Worm (Caenorhabditis elegans) whole organism, L3 larva: ENCODE data around the gene arle-14.

ENCODE experiments used
- R02D3.7 ChIP-seq: fragments of 150-350 bp; optimal IDR thresholded peaks from 2 replicates; lab custom pipeline; 2014; ENCODE audit warnings: missing biosample characterization, missing genetic modification characterization
- ZK546.5 ChIP-seq: sonication (generic microtip); optimal IDR thresholded peaks from 2 replicates; lab custom pipeline; 2017; ENCODE audit warnings: missing biosample characterization, missing genetic modification characterization
- aly-2 ChIP-seq: fragments of 150-350 bp; optimal IDR thresholded peaks from 2 replicates; lab custom pipeline; 2014; ENCODE audit warnings: missing biosample characterization, missing genetic modification characterization
- ama-1 ChIP-seq: fragments of 150-350 bp; optimal IDR thresholded peaks from 2 replicates; lab custom pipeline; 2018
- ceh-16 ChIP-seq: sonication (generic microtip); optimal IDR thresholded peaks from 2 replicates; lab custom pipeline; 2017; ENCODE audit warnings: missing biosample characterization, missing genetic modification characterization
- ceh-28 ChIP-seq: fragments of 150-350 bp; optimal IDR thresholded peaks from 2 replicates; lab custom pipeline; 2014; ENCODE audit warnings: missing biosample characterization, missing genetic modification reagents, missing genetic modification characterization
- ceh-82 ChIP-seq: fragments of 150-350 bp; optimal IDR thresholded peaks from 2 replicates; lab custom pipeline; 2014; ENCODE audit warnings: missing biosample characterization, missing genetic modification characterization
- ceh-9 ChIP-seq: sonication (generic microtip); optimal IDR thresholded peaks from 2 replicates; lab custom pipeline; 2018; ENCODE audit warnings: missing biosample characterization, missing genetic modification characterization
- daf-12 ChIP-seq: fragments of 150-350 bp; optimal IDR thresholded peaks from 2 replicates; lab custom pipeline; 2014; ENCODE audit warnings: missing biosample characterization, missing genetic modification reagents, missing genetic modification characterization
- egl-27 ChIP-seq: sonication (generic microtip); optimal IDR thresholded peaks from 4 replicates; lab custom pipeline; 2017; ENCODE audit warnings: missing biosample characterization, missing genetic modification reagents, missing genetic modification characterization
- egl-5 ChIP-seq: fragments of 150-350 bp; optimal IDR thresholded peaks from 2 replicates; lab custom pipeline; 2017; ENCODE audit warnings: missing biosample characterization, missing genetic modification reagents, missing genetic modification characterization, inconsistent platforms
- elt-1 ChIP-seq: fragments of 150-350 bp; optimal IDR thresholded peaks from 2 replicates; lab custom pipeline; 2014; ENCODE audit warnings: missing biosample characterization, missing genetic modification characterization
- elt-2 ChIP-seq: sonication (generic microtip); optimal IDR thresholded peaks from 2 replicates; lab custom pipeline; 2016; ENCODE audit warnings: missing genetic modification reagents, mild to moderate bottlenecking, missing genetic modification characterization, missing compliant biosample characterization
- elt-3 ChIP-seq, 3 experiments: fragments of 150-350 bp in 1 of 3; sonication (generic microtip) in 2 of 3; optimal IDR thresholded peaks; 2 replicates in 2 of 3; 4 replicates in 1 of 3; lab custom pipeline; 2014 to 2017; ENCODE audit warnings: missing biosample characterization in 3 of 3, missing genetic modification characterization in 3 of 3
- eor-1 ChIP-seq, 2 experiments: fragments of 150-350 bp; optimal IDR thresholded peaks; 2 replicates each; lab custom pipeline; 2014 to 2018; ENCODE audit warnings: missing biosample characterization in 2 of 2, missing genetic modification characterization in 2 of 2
- fkh-10 ChIP-seq: sonication (generic microtip); optimal IDR thresholded peaks from 2 replicates; lab custom pipeline; 2017; ENCODE audit warnings: missing biosample characterization, missing genetic modification reagents, missing genetic modification characterization
- fkh-2 ChIP-seq: fragments of 150-350 bp; optimal IDR thresholded peaks from 2 replicates; lab custom pipeline; 2014; ENCODE audit warnings: missing biosample characterization, missing genetic modification reagents, missing genetic modification characterization
- fos-1 ChIP-seq: fragments of 150-350 bp; optimal IDR thresholded peaks from 2 replicates; lab custom pipeline; 2014; ENCODE audit warnings: missing biosample characterization, missing genetic modification characterization
- hmg-11 ChIP-seq: sonication (generic microtip); optimal IDR thresholded peaks from 2 replicates; lab custom pipeline; 2016; ENCODE audit warnings: missing genetic modification characterization, missing compliant biosample characterization
- jun-1 ChIP-seq: fragments of 150-350 bp; optimal IDR thresholded peaks from 2 replicates; lab custom pipeline; 2014; ENCODE audit warnings: missing biosample characterization, missing genetic modification reagents, missing genetic modification characterization
- lin-15B ChIP-seq: fragments of 150-350 bp; optimal IDR thresholded peaks from 2 replicates; lab custom pipeline; 2014; ENCODE audit warnings: missing biosample characterization, missing genetic modification characterization
- lin-39 ChIP-seq: fragments of 150-350 bp; optimal IDR thresholded peaks from 2 replicates; lab custom pipeline; 2018; ENCODE audit warnings: missing biosample characterization, missing genetic modification reagents, missing genetic modification characterization
- lsy-12 ChIP-seq: sonication (generic microtip); optimal IDR thresholded peaks from 2 replicates; lab custom pipeline; 2016; ENCODE audit warnings: mild to moderate bottlenecking, missing genetic modification characterization, missing compliant biosample characterization
- mdl-1 ChIP-seq: fragments of 150-350 bp; optimal IDR thresholded peaks from 2 replicates; lab custom pipeline; 2014; ENCODE audit warnings: missing biosample characterization, missing genetic modification characterization
- mml-1 ChIP-seq: fragments of 150-350 bp; sonication (generic microtip); optimal IDR thresholded peaks from 3 replicates; lab custom pipeline; 2014; ENCODE audit warnings: missing biosample characterization, missing genetic modification characterization
- nfya-1 ChIP-seq: sonication (generic microtip); optimal IDR thresholded peaks from 2 replicates; lab custom pipeline; 2017; ENCODE audit warnings: missing genetic modification characterization, mild to moderate bottlenecking, missing compliant biosample characterization, antibody characterized with exemption, moderate library complexity; ENCODE audit not compliant: insufficient read depth
- nhr-11 ChIP-seq: fragments of 150-350 bp; optimal IDR thresholded peaks from 2 replicates; lab custom pipeline; 2014; ENCODE audit warnings: missing biosample characterization, missing genetic modification characterization
- nhr-12 ChIP-seq: fragments of 150-350 bp; optimal IDR thresholded peaks from 2 replicates; lab custom pipeline; 2014; ENCODE audit warnings: missing biosample characterization, missing genetic modification characterization
- nhr-23 ChIP-seq: fragments of 150-350 bp; optimal IDR thresholded peaks from 2 replicates; lab custom pipeline; 2014; ENCODE audit warnings: missing biosample characterization, missing genetic modification reagents, missing genetic modification characterization
- nhr-237 ChIP-seq: fragments of 150-350 bp; optimal IDR thresholded peaks from 2 replicates; lab custom pipeline; 2014; ENCODE audit warnings: missing biosample characterization, missing genetic modification characterization
- nhr-25 ChIP-seq: sonication (generic microtip); optimal IDR thresholded peaks from 2 replicates; lab custom pipeline; 2017; ENCODE audit warnings: missing biosample characterization, missing genetic modification characterization
- nhr-28 ChIP-seq: fragments of 150-350 bp; optimal IDR thresholded peaks from 2 replicates; lab custom pipeline; 2014; ENCODE audit warnings: missing biosample characterization, missing genetic modification characterization
- nhr-43 ChIP-seq: sonication (generic microtip); optimal IDR thresholded peaks from 2 replicates; lab custom pipeline; 2016; ENCODE audit warnings: mild to moderate bottlenecking, missing genetic modification characterization, missing compliant biosample characterization; ENCODE audit not compliant: poor library complexity, severe bottlenecking
- nhr-67 ChIP-seq: fragments of 150-350 bp; optimal IDR thresholded peaks from 2 replicates; lab custom pipeline; 2014; ENCODE audit warnings: missing biosample characterization, missing genetic modification characterization
- nhr-76 ChIP-seq: fragments of 150-350 bp; sonication (generic microtip); optimal IDR thresholded peaks from 5 replicates; lab custom pipeline; 2014; ENCODE audit warnings: missing biosample characterization, missing genetic modification characterization
- nhr-77 ChIP-seq: fragments of 150-350 bp; optimal IDR thresholded peaks from 2 replicates; lab custom pipeline; 2014; ENCODE audit warnings: missing biosample characterization, missing genetic modification characterization
- pha-4 ChIP-seq: fragments of 150-350 bp; optimal IDR thresholded peaks from 2 replicates; lab custom pipeline; 2014; ENCODE audit warnings: missing biosample characterization, missing genetic modification reagents, missing genetic modification characterization
- pqm-1 ChIP-seq: fragments of 150-350 bp; optimal IDR thresholded peaks from 2 replicates; lab custom pipeline; 2017; ENCODE audit warnings: missing biosample characterization, missing genetic modification characterization, inconsistent platforms
- sea-2 ChIP-seq: fragments of 150-350 bp; sonication (generic microtip); optimal IDR thresholded peaks from 4 replicates; lab custom pipeline; 2014; ENCODE audit warnings: missing biosample characterization, missing genetic modification reagents, missing genetic modification characterization
- skn-1 ChIP-seq: fragments of 150-350 bp; optimal IDR thresholded peaks from 2 replicates; lab custom pipeline; 2014; ENCODE audit warnings: missing biosample characterization, missing genetic modification characterization
- snpc-4 ChIP-seq: fragments of 150-350 bp; optimal IDR thresholded peaks from 2 replicates; lab custom pipeline; 2014; ENCODE audit warnings: missing biosample characterization, missing genetic modification characterization
- tbx-2 ChIP-seq: sonication (generic microtip); optimal IDR thresholded peaks from 2 replicates; lab custom pipeline; 2016; ENCODE audit warnings: mild to moderate bottlenecking, missing genetic modification characterization, missing compliant biosample characterization
- unc-39 ChIP-seq: sonication (generic microtip); optimal IDR thresholded peaks from 4 replicates; lab custom pipeline; 2017; ENCODE audit warnings: missing biosample characterization, missing genetic modification characterization
- unc-62 ChIP-seq: fragments of 150-350 bp; sonication (generic microtip); optimal IDR thresholded peaks from 4 replicates; lab custom pipeline; 2014; ENCODE audit warnings: missing biosample characterization, missing genetic modification reagents, missing genetic modification characterization
- zag-1 ChIP-seq: fragments of 150-350 bp; optimal IDR thresholded peaks from 2 replicates; lab custom pipeline; 2014; ENCODE audit warnings: missing biosample characterization, missing genetic modification characterization
- ztf-11 ChIP-seq: fragments of 150-350 bp; optimal IDR thresholded peaks from 2 replicates; lab custom pipeline; 2014; ENCODE audit warnings: missing biosample characterization, missing genetic modification characterization
- ztf-4 ChIP-seq: fragments of 150-350 bp; optimal IDR thresholded peaks from 2 replicates; lab custom pipeline; 2014; ENCODE audit warnings: missing biosample characterization, missing genetic modification characterization

Gene arle-14

DNA sequence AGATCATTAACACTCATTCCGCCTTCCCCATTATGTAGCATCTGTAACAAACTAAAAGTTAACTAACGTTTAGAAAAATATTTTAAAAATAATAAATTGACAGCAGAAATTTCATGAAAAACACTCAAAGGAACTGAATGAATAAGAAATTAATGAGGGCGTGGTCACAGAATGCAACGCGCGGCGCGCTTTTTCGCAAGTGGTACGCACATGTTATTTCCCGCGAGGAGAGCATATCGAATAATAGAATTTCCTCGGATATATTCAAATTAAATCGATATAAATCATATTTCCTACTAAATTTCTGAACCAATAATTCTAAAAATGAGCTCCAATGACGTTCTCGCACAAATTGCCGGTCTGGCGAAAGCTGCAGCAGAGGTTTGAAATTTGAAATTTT is at the start of gene arle-14, which contains the start of gene abi-1:
TSS of gene arle-14 (plus strand) at position 217 of the 400 bp plus-strand sequence.
TSS of gene abi-1 (minus strand) at position 51 of the 400 bp plus-strand sequence.
- TF ChIP-seq lsy-12 (tag; lab: Kevin White, UChicago): no peak
- no peak for TF ChIP-seq ceh-16
- TF ChIP-seq unc-39: no peak
- TF ChIP-seq R02D3.7 (tag; lab: Kevin White, UChicago): peak; percentile 15
- TF ChIP-seq fkh-10 (GFP tag; lab: Kevin White, UChicago): no peak
- TF ChIP-seq nfya-1: peak; percentile 35
- TF ChIP-seq ceh-9 (tag; lab: Kevin White, UChicago): no peak
- no peak for TF ChIP-seq unc-62 (GFP tag; lab: Kevin White, UChicago)
- TF ChIP-seq nhr-237 (tag; lab: Kevin White, UChicago): no peak
- no peak for TF ChIP-seq pqm-1 (tag; lab: Kevin White, UChicago)
- no peak for TF ChIP-seq fos-1 (tag; lab: Kevin White, UChicago)
- TF ChIP-seq aly-2 (tag; lab: Kevin White, UChicago): no peak
- TF ChIP-seq snpc-4 (tag; lab: Kevin White, UChicago): no peak
- no peak for TF ChIP-seq tbx-2 (tag; lab: Kevin White, UChicago)
- TF ChIP-seq skn-1 (tag; lab: Kevin White, UChicago): no peak
- no peak for TF ChIP-seq nhr-77 (tag; lab: Kevin White, UChicago)
- peak; percentile 17 for TF ChIP-seq hmg-11
- no peak for TF ChIP-seq lin-39 (tag; lab: Kevin White, UChicago)
- no peak for TF ChIP-seq sea-2
- TF ChIP-seq pha-4: peak; percentile 39
- TF ChIP-seq nhr-25 (tag; lab: Kevin White, UChicago): no peak
- no peak for TF ChIP-seq ZK546.5 (tag; lab: Kevin White, UChicago)
- no peak for TF ChIP-seq egl-5 (tag; lab: Kevin White, UChicago)
- no peak for TF ChIP-seq ama-1 (lab: Kevin White, UChicago)
- TF ChIP-seq fkh-2 (tag; lab: Kevin White, UChicago): no peak
- TF ChIP-seq nhr-23: no peak
- TF ChIP-seq nhr-76 (tag; lab: Kevin White, UChicago): no peak

DNA sequence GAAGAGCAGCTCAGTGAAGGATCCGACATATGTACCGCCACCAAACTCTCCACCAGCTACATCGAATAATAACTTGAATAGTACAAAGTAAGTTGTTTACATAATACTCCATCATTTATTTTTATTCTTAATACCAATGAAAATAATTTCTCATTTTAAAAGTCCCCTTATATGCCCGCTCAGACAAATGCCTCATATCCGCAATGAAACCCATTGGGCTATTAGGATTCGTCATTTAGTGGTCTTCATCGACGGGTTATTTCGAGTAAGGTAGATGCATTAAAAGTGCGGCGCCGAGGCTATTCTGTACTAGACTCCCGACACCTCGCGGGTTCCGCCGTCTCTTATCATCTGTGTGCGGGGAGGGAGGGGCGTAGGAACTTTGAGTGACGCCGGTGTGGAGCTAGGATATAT is 39.0 kb upstream of the arle-14 start:
- TF ChIP-seq R02D3.7 (tag; lab: Kevin White, UChicago): peak; percentile 1
- TF ChIP-seq nhr-11 (tag; lab: Kevin White, UChicago): no peak
- no peak for TF ChIP-seq mml-1 (tag; lab: Kevin White, UChicago)
- no peak for TF ChIP-seq nhr-67 (tag; lab: Kevin White, UChicago)
- no peak for TF ChIP-seq ztf-4 (tag; lab: Kevin White, UChicago)
- TF ChIP-seq sea-2: no peak
- peak; percentile 13 for TF ChIP-seq hmg-11
- TF ChIP-seq egl-5 (tag; lab: Kevin White, UChicago): no peak
- TF ChIP-seq elt-1 (tag; lab: Kevin White, UChicago): no peak
- no peak for TF ChIP-seq fkh-2 (tag; lab: Kevin White, UChicago)
- TF ChIP-seq unc-39: no peak
- peak; percentile 31 for TF ChIP-seq elt-2
- no peak for TF ChIP-seq daf-12
- no peak for TF ChIP-seq aly-2 (tag; lab: Kevin White, UChicago)
- no peak for TF ChIP-seq unc-62 (GFP tag; lab: Kevin White, UChicago)
- peak; percentile 49 for TF ChIP-seq pqm-1 (tag; lab: Kevin White, UChicago)
- peak; percentile 27 for TF ChIP-seq nhr-23
- peak; percentile 81 for TF ChIP-seq ama-1 (lab: Kevin White, UChicago)
- no peak for TF ChIP-seq nhr-28
- no peak for TF ChIP-seq fos-1 (tag; lab: Kevin White, UChicago)
- no peak for TF ChIP-seq ceh-82
- no peak for TF ChIP-seq ztf-11
- TF ChIP-seq nhr-237 (tag; lab: Kevin White, UChicago): no peak
- peak; percentile 62 for TF ChIP-seq nhr-43 (tag; lab: Kevin White, UChicago)
- no peak for TF ChIP-seq skn-1 (tag; lab: Kevin White, UChicago)
- peak; percentile 71 for TF ChIP-seq lsy-12 (tag; lab: Kevin White, UChicago)
- no peak for TF ChIP-seq ceh-28
- TF ChIP-seq fkh-10 (GFP tag; lab: Kevin White, UChicago): no peak
- TF ChIP-seq nhr-25 (tag; lab: Kevin White, UChicago): peak; percentile 43
- TF ChIP-seq mdl-1 (tag; lab: Kevin White, UChicago): no peak
- no peak for TF ChIP-seq ZK546.5 (tag; lab: Kevin White, UChicago)
- no peak for TF ChIP-seq nhr-76 (tag; lab: Kevin White, UChicago)
- TF ChIP-seq zag-1 (tag; lab: Kevin White, UChicago): no peak
- TF ChIP-seq jun-1: no peak
- TF ChIP-seq lin-39 (tag; lab: Kevin White, UChicago): no peak
- TF ChIP-seq ceh-16: no peak
- TF ChIP-seq nhr-12 (tag; lab: Kevin White, UChicago): no peak
- peak; percentile 19 for TF ChIP-seq nfya-1
- peak; percentile 17 for TF ChIP-seq lin-15B (tag; lab: Kevin White, UChicago)
- TF ChIP-seq elt-3 (tag; optimal IDR thresholded peaks at IDR 0.05; lab: Kevin White, UChicago): no peak
- no peak for TF ChIP-seq eor-1 (tag; optimal IDR thresholded peaks at IDR 0.05; lab: Kevin White, UChicago)
- TF ChIP-seq nhr-77 (tag; lab: Kevin White, UChicago): no peak
- TF ChIP-seq ceh-9 (tag; lab: Kevin White, UChicago): no peak
- TF ChIP-seq pha-4: peak; percentile 25
- TF ChIP-seq egl-27 (tag; lab: Kevin White, UChicago): no peak
- TF ChIP-seq snpc-4 (tag; lab: Kevin White, UChicago): peak; percentile 97
- TF ChIP-seq tbx-2 (tag; lab: Kevin White, UChicago): no peak
